Fruit fly (Drosophila melanogaster) whole organism, prepupa: ENCODE measurements around the gene MED15.

Experiments used
- CG10631 ChIP-seq: fragments of 200-800 bp; sonication (Bioruptor generic); optimal IDR thresholded peaks from 2 replicates; lab custom pipeline; 2016; ENCODE audit warnings: missing biosample characterization, missing genetic modification characterization
- CG10669 ChIP-seq: fragments of 200-800 bp; sonication (Bioruptor generic); optimal IDR thresholded peaks from 3 replicates; lab custom pipeline; 2018; ENCODE audit warnings: missing biosample characterization, mild to moderate bottlenecking, missing genetic modification characterization, moderate library complexity
- CG15336 ChIP-seq: fragments of 200-800 bp; sonication (Bioruptor generic); IDR thresholded peaks from 2 replicates; pipeline ENCODE4 v1.3.6; 2022; ENCODE audit warnings: missing biosample characterization, missing genetic modification characterization
- CG16779 ChIP-seq: fragments of 200-800 bp; sonication (Bioruptor generic); optimal IDR thresholded peaks from 3 replicates; lab custom pipeline; 2017; ENCODE audit warnings: missing biosample characterization, mild to moderate bottlenecking, missing genetic modification characterization
- CG3032 ChIP-seq: fragments of 200-800 bp; optimal IDR thresholded peaks from 2 replicates; lab custom pipeline; 2019; ENCODE audit warnings: missing biosample characterization, mild to moderate bottlenecking, missing genetic modification characterization, moderate library complexity
- CG34406 ChIP-seq: fragments of 200-800 bp; sonication (Bioruptor generic); optimal IDR thresholded peaks from 3 replicates; lab custom pipeline; 2016; ENCODE audit warnings: missing biosample characterization, missing genetic modification characterization
- CG3919 ChIP-seq: fragments of 200-800 bp; sonication (Bioruptor generic); optimal IDR thresholded peaks from 3 replicates; lab custom pipeline; 2016; ENCODE audit warnings: missing biosample characterization, missing genetic modification characterization
- CG6163 ChIP-seq: fragments of 200-800 bp; sonication (Bioruptor generic); IDR thresholded peaks from 3 replicates; pipeline ENCODE4 v1.3.6; 2022; ENCODE audit warnings: missing biosample characterization, missing genetic modification characterization
- CG6276 ChIP-seq: fragments of 200-800 bp; sonication (Bioruptor generic); optimal IDR thresholded peaks from 2 replicates; lab custom pipeline; 2017; ENCODE audit warnings: missing biosample characterization, mild to moderate bottlenecking, missing genetic modification characterization
- CG6808 ChIP-seq: fragments of 200-800 bp; sonication (Bioruptor generic); optimal IDR thresholded peaks from 3 replicates; lab custom pipeline; 2017; ENCODE audit warnings: missing biosample characterization, missing genetic modification characterization, mild to moderate bottlenecking, moderate library complexity, missing genetic modification reagents
- CG6854 ChIP-seq: fragments of 200-800 bp; sonication (Bioruptor generic); optimal IDR thresholded peaks from 2 replicates; lab custom pipeline; 2017; ENCODE audit warnings: missing biosample characterization, mild to moderate bottlenecking, missing genetic modification characterization
- CG7368 ChIP-seq: fragments of 200-800 bp; sonication (Bioruptor generic); optimal IDR thresholded peaks from 3 replicates; lab custom pipeline; 2016; ENCODE audit warnings: missing biosample characterization, missing genetic modification characterization
- CG8119 ChIP-seq: fragments of 200-800 bp; sonication (Bioruptor generic); IDR thresholded peaks from 3 replicates; pipeline ENCODE4 v1.3.6; 2022; ENCODE audit warnings: missing biosample characterization, missing genetic modification characterization
- CG8319 ChIP-seq: fragments of 200-800 bp; sonication (Bioruptor generic); optimal IDR thresholded peaks from 3 replicates; lab custom pipeline; 2016; ENCODE audit warnings: missing biosample characterization, missing genetic modification characterization
- CG8632 ChIP-seq: fragments of 200-800 bp; sonication (Bioruptor generic); optimal IDR thresholded peaks from 3 replicates; lab custom pipeline; 2016; ENCODE audit warnings: missing biosample characterization, missing genetic modification characterization
- CG9139 ChIP-seq: fragments of 200-800 bp; sonication (Bioruptor generic); optimal IDR thresholded peaks from 3 replicates; lab custom pipeline; 2017; ENCODE audit warnings: missing biosample characterization, mild to moderate bottlenecking, missing genetic modification characterization
- Eip75B ChIP-seq: fragments of 200-800 bp; sonication (Bioruptor generic); optimal IDR thresholded peaks from 3 replicates; lab custom pipeline; 2016; ENCODE audit warnings: missing biosample characterization, missing genetic modification characterization
- Eip78C ChIP-seq: fragments of 200-800 bp; sonication (Bioruptor generic); peaks from one replicate; lab custom pipeline; 2016; ENCODE audit warnings: missing biosample characterization, missing genetic modification characterization
- Eip93F ChIP-seq: fragments of 200-800 bp; sonication (Bioruptor generic); optimal IDR thresholded peaks from 2 replicates; lab custom pipeline; 2016; ENCODE audit warnings: missing biosample characterization, mild to moderate bottlenecking, missing genetic modification characterization
- Ets21C ChIP-seq: fragments of 200-800 bp; sonication (Bioruptor generic); optimal IDR thresholded peaks from 3 replicates; lab custom pipeline; 2016; ENCODE audit warnings: missing biosample characterization, missing genetic modification characterization
- Ets96B ChIP-seq: fragments of 200-800 bp; optimal IDR thresholded peaks from 2 replicates; lab custom pipeline; 2019; ENCODE audit warnings: missing biosample characterization, mild to moderate bottlenecking, missing genetic modification characterization, moderate library complexity
- Gug ChIP-seq: fragments of 200-800 bp; sonication (Bioruptor generic); IDR thresholded peaks from 2 replicates; pipeline ENCODE4 v1.3.6; 2022; ENCODE audit warnings: missing biosample characterization, missing genetic modification characterization
- Hr39 ChIP-seq: fragments of 200-800 bp; sonication (Bioruptor generic); optimal IDR thresholded peaks from 2 replicates; lab custom pipeline; 2016; ENCODE audit warnings: missing biosample characterization, missing genetic modification characterization
- Hr4 ChIP-seq: fragments of 200-800 bp; sonication (Bioruptor generic); optimal IDR thresholded peaks from 3 replicates; lab custom pipeline; 2016; ENCODE audit warnings: missing biosample characterization, missing genetic modification characterization
- Met ChIP-seq: fragments of 200-800 bp; sonication (Bioruptor generic); optimal IDR thresholded peaks from 3 replicates; lab custom pipeline; 2016; ENCODE audit warnings: missing biosample characterization, missing genetic modification characterization
- OdsH ChIP-seq: fragments of 200-800 bp; sonication (Bioruptor generic); optimal IDR thresholded peaks from 3 replicates; lab custom pipeline; 2016; ENCODE audit warnings: missing biosample characterization, missing genetic modification characterization
- Smox ChIP-seq: fragments of 200-800 bp; sonication (Bioruptor generic); optimal IDR thresholded peaks from 3 replicates; lab custom pipeline; 2016; ENCODE audit warnings: missing biosample characterization, missing genetic modification characterization
- Sox102F ChIP-seq: fragments of 200-800 bp; sonication (Bioruptor generic); optimal IDR thresholded peaks from 2 replicates; lab custom pipeline; 2016; ENCODE audit warnings: missing biosample characterization, mild to moderate bottlenecking, missing genetic modification characterization
- Sox14 ChIP-seq: fragments of 200-800 bp; sonication (Bioruptor generic); optimal IDR thresholded peaks from 3 replicates; lab custom pipeline; 2016; ENCODE audit warnings: missing biosample characterization, missing genetic modification characterization
- Sox15 ChIP-seq: fragments of 200-800 bp; sonication (Bioruptor generic); optimal IDR thresholded peaks from 3 replicates; lab custom pipeline; 2016; ENCODE audit warnings: missing biosample characterization, missing genetic modification characterization
- acj6 ChIP-seq: fragments of 200-800 bp; sonication (Bioruptor generic); optimal IDR thresholded peaks from 3 replicates; lab custom pipeline; 2016; ENCODE audit warnings: missing biosample characterization, missing genetic modification characterization
- cyc ChIP-seq: fragments of 200-800 bp; sonication (Bioruptor generic); optimal IDR thresholded peaks from 3 replicates; lab custom pipeline; 2016; ENCODE audit warnings: missing biosample characterization, missing genetic modification characterization
- dac ChIP-seq: fragments of 200-800 bp; sonication (Bioruptor generic); optimal IDR thresholded peaks from 2 replicates; lab custom pipeline; 2017; ENCODE audit warnings: missing biosample characterization, mild to moderate bottlenecking, missing genetic modification characterization
- eg ChIP-seq: fragments of 200-800 bp; sonication (Bioruptor generic); IDR thresholded peaks from 3 replicates; pipeline ENCODE4 v1.3.6; 2022; ENCODE audit warnings: missing biosample characterization, missing genetic modification characterization
- fkh ChIP-seq: fragments of 200-800 bp; sonication (Bioruptor generic); optimal IDR thresholded peaks from 3 replicates; lab custom pipeline; 2017; ENCODE audit warnings: missing biosample characterization, mild to moderate bottlenecking, missing genetic modification characterization, moderate library complexity
- lz ChIP-seq: fragments of 200-800 bp; sonication (Bioruptor generic); optimal IDR thresholded peaks from 3 replicates; lab custom pipeline; 2016; ENCODE audit warnings: missing biosample characterization, missing genetic modification characterization
- net ChIP-seq: fragments of 200-800 bp; sonication (Bioruptor generic); optimal IDR thresholded peaks from 3 replicates; lab custom pipeline; 2016; ENCODE audit warnings: missing biosample characterization, missing genetic modification characterization
- pdm3 ChIP-seq: fragments of 200-800 bp; sonication (Bioruptor generic); optimal IDR thresholded peaks from 3 replicates; lab custom pipeline; 2016; ENCODE audit warnings: missing biosample characterization, missing genetic modification characterization
- salr ChIP-seq, 2 experiments: fragments of 200-800 bp; sonication (Bioruptor generic); optimal IDR thresholded peaks; 3 replicates each; lab custom pipeline; 2016 to 2018; ENCODE audit warnings: missing biosample characterization in 2 of 2, missing genetic modification characterization in 2 of 2, mild to moderate bottlenecking in 1 of 2
- spab ChIP-seq: fragments of 200-800 bp; sonication (Bioruptor generic); optimal IDR thresholded peaks from 2 replicates; lab custom pipeline; 2017; ENCODE audit warnings: missing biosample characterization, mild to moderate bottlenecking, missing genetic modification characterization, missing genetic modification reagents
- ss ChIP-seq, 2 experiments: fragments of 200-800 bp; sonication (Bioruptor generic); optimal IDR thresholded peaks; 2 replicates in 1 of 2; 3 replicates in 1 of 2; lab custom pipeline; 2017 to 2018; ENCODE audit warnings: mild to moderate bottlenecking in 2 of 2, missing biosample characterization in 2 of 2, missing genetic modification characterization in 2 of 2, moderate library complexity in 1 of 2
- svp ChIP-seq: fragments of 200-800 bp; sonication (Bioruptor generic); peaks from one replicate; lab custom pipeline; 2016; ENCODE audit warnings: missing biosample characterization, missing genetic modification characterization
- topi ChIP-seq: fragments of 200-800 bp; sonication (Bioruptor generic); optimal IDR thresholded peaks from 3 replicates; lab custom pipeline; 2016; ENCODE audit warnings: missing biosample characterization, missing genetic modification characterization

Gene MED15

DNA sequence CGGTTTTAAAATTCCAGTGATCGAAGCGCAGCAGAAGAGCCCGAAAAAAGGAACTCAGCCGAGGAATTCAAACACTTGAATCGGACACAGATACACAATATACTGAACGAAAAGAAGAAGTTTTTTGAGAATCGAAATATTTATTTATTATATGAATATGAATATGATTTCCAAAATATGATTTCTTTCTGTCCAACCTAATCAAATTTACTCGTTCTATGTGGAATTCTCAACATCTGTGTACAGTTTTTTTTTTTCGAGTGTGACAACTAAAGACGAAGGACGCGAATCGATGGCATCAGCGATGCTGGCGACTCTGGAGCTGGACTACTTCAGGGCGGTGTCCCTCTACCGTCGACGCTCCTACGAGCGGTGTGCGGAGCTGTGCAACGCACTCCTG, 49.7 kb upstream of the MED15 start (continued):
- TF ChIP-seq CG6808 (GFP tag; lab: Kevin White, UChicago) (peak; percentile 5), CG8119 (peak; percentile 55; the same call in 2 of the 3 replicates), Sox14 (GFP tag; lab: Kevin White, UChicago) (peak; percentile 69), Sox102F (GFP tag; lab: Kevin White, UChicago) (peak; percentile 86), Eip75B (peak; percentile 75), Ets21C (GFP tag; lab: Kevin White, UChicago) (peak; percentile 42), CG8319 (GFP tag; lab: Kevin White, UChicago) (peak; percentile 14), Eip93F (GFP tag; lab: Kevin White, UChicago) (peak; percentile 65), Met (GFP tag; lab: Kevin White, UChicago) (peak; percentile 86), spab (GFP tag; lab: Kevin White, UChicago) (peak; percentile 1)

DNA sequence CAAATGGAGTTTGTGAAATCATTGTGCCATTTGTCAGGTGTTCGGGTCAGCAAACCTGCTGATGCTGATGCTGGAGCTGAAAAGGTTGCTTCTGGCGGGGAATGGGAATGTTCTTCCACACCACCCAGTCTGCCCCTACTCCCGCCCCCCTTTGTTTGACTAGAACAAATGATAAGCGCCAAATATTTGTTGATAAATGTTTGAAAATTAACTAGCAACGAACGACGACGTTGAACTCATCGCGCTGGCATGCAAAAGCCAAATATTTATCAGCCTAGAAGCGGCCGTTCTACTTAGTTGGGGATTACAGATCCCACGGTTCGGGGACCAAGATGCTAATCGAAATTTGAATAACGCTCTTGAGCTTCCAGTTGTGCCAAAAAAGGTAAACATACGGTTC, 47.3 kb upstream of the MED15 start:
- TF ChIP-seq CG6276 (GFP tag; lab: Kevin White, UChicago) (no peak), CG8632 (GFP tag; lab: Kevin White, UChicago) (no peak), CG34406 (no peak), spab (GFP tag; lab: Kevin White, UChicago) (no peak), fkh (GFP tag; lab: Kevin White, UChicago) (peak; percentile 87)

DNA sequence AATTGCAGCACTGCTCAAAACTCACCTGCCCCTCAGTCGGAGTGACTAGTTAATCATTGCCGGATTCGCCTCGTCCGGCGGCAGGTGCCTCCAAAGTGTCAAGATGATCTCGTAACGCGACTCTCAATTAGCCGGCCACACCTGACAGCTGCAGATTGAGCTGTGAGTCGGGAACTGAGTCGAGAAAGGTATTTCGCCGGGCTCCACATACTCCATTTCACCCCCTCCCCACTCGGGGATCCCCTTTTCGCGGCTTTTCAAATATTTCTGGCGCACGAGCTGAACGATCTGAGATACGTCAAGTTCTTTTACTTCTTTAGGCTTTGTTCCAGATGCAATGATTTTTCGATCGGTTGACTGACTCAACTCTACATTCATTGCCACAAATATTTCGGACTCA, 46.4 kb upstream of the MED15 start:
- TF ChIP-seq CG15336 (GFP tag; lab: Robert Waterston, UW), result no peak
- no peak for TF ChIP-seq CG3919
- TF ChIP-seq CG3032 (tag; lab: Kevin White, UChicago), result no peak
- no peak for TF ChIP-seq topi
- no peak for TF ChIP-seq CG10631
- no peak for TF ChIP-seq net (GFP tag; lab: Kevin White, UChicago)
- TF ChIP-seq Met (GFP tag; lab: Kevin White, UChicago), result no peak
- TF ChIP-seq Eip78C (GFP tag; lab: Kevin White, UChicago), result no peak
- TF ChIP-seq Hr4 (GFP tag; lab: Kevin White, UChicago), result no peak
- TF ChIP-seq lz (GFP tag; lab: Kevin White, UChicago), result no peak
- no peak for TF ChIP-seq Gug (GFP tag; lab: Robert Waterston, UW)
- no peak for TF ChIP-seq CG7368 (GFP tag; lab: Kevin White, UChicago)
- TF ChIP-seq cyc (GFP tag; lab: Kevin White, UChicago), result no peak
- TF ChIP-seq Hr39 (GFP tag; lab: Kevin White, UChicago), result no peak

DNA sequence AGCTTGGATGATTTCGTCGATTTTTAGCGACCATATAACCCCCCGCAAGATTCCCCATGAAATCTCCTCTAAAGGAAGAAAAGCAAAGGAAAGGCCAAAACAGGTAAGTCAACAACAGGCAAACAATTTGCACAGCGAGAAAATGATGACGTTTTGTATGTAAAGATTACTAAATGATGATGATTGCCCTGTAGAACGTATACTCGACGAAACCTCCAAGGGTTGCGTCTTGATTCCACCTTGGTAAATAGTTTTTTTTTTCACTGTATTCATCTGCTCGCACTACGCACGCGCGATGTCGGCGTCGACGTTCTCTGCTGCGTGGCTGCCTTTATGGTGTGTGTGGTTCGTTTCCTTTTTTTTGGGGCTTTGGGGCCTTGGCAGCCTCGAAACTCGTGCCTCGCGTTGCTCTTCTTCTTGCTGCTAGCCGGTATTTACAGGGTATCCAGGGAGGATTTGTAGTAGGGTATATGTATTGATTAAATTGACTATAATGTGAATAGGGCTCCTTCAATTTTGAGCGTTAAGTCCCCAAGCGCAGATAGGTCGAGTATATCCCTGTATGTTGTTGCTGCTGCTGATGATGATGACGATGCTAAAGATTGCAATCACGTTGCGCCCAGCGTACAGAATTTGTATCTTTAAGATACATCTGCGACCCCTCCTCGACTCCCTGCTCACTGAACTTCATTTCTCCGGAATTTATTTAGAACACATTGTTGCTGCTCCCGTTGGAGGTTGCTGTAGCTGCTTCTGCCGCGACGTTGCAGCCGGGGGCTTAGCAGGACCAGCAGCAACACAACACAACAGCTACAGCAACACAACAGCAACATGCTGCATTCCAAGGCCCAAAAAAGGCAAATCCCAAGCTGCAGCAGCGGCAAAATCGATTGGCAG, 45.2 kb upstream of the MED15 start:
- peak; percentile 91 for TF ChIP-seq CG6854
- TF ChIP-seq svp (GFP tag; lab: Kevin White, UChicago), result peak; percentile 97
- TF ChIP-seq fkh (GFP tag; lab: Kevin White, UChicago), result no peak
- peak; percentile 91 for TF ChIP-seq CG8632 (GFP tag; lab: Kevin White, UChicago)
- peak; percentile 93 to 97 for TF ChIP-seq ss (GFP tag; optimal IDR thresholded peaks at IDR 0.05; lab: Kevin White, UChicago)
- peak; percentile 94 for TF ChIP-seq lz (GFP tag; lab: Kevin White, UChicago)
- TF ChIP-seq acj6 (GFP tag; lab: Kevin White, UChicago), result peak; percentile 93
- peak; percentile 95 for TF ChIP-seq pdm3
- peak; percentile 97 for TF ChIP-seq CG8119
- TF ChIP-seq Ets96B (tag; lab: Kevin White, UChicago), result peak; percentile 81
- TF ChIP-seq Eip78C (GFP tag; lab: Kevin White, UChicago), result peak; percentile 98
- peak; percentile 86 for TF ChIP-seq CG10669
- peak; percentile 93 for TF ChIP-seq CG7368 (GFP tag; lab: Kevin White, UChicago)
- peak; percentile 82 to 89 for TF ChIP-seq salr (GFP tag; optimal IDR thresholded peaks at IDR 0.05; lab: Kevin White, UChicago)
- peak; percentile 77 for TF ChIP-seq Sox15
- peak; percentile 89 for TF ChIP-seq CG8319 (GFP tag; lab: Kevin White, UChicago)
- TF ChIP-seq Smox (GFP tag; lab: Kevin White, UChicago), result peak; percentile 95
- TF ChIP-seq Hr4 (GFP tag; lab: Kevin White, UChicago), result peak; percentile 97
- peak; percentile 96 for TF ChIP-seq OdsH (GFP tag; lab: Kevin White, UChicago)
- TF ChIP-seq CG9139 (GFP tag; lab: Kevin White, UChicago), result peak; percentile 87
- TF ChIP-seq eg (GFP tag; lab: Robert Waterston, UW), result peak; percentile 96
- peak; percentile 93 for TF ChIP-seq topi
- peak; percentile 82 for TF ChIP-seq CG16779 (tag; lab: Kevin White, UChicago)
- TF ChIP-seq dac (GFP tag; lab: Kevin White, UChicago), result peak; percentile 95
- peak; percentile 97 for TF ChIP-seq CG15336 (GFP tag; lab: Robert Waterston, UW)
- TF ChIP-seq CG6163 (GFP tag; lab: Robert Waterston, UW), result peak; percentile 96
